Worm (Caenorhabditis elegans) whole organism, mixed stage, embryonic: Measurements from ENCODE around the gene W09G12.10.

Source experiments
- M03D4.4 ChIP-seq: sonication (generic microtip); optimal IDR thresholded peaks from 2 replicates; lab custom pipeline; 2017; ENCODE audit warnings: mild to moderate bottlenecking, missing genetic modification characterization, missing compliant biosample characterization
- blmp-1 ChIP-seq: fragments of 150-350 bp; optimal IDR thresholded peaks from 2 replicates; lab custom pipeline; 2014; ENCODE audit warnings: missing biosample characterization, missing genetic modification characterization
- ces-1 ChIP-seq: fragments of 150-350 bp; optimal IDR thresholded peaks from 2 replicates; lab custom pipeline; 2014; ENCODE audit warnings: missing biosample characterization, missing genetic modification reagents, missing genetic modification characterization
- nhr-12 ChIP-seq: fragments of 150-350 bp; optimal IDR thresholded peaks from 2 replicates; lab custom pipeline; 2014; ENCODE audit warnings: missing biosample characterization, missing genetic modification characterization
- snpc-4 ChIP-seq: fragments of 150-350 bp; optimal IDR thresholded peaks from 2 replicates; lab custom pipeline; 2014; ENCODE audit warnings: missing biosample characterization, missing genetic modification characterization
- ztf-11 ChIP-seq: fragments of 150-350 bp; optimal IDR thresholded peaks from 2 replicates; lab custom pipeline; 2014; ENCODE audit warnings: missing biosample characterization, missing genetic modification characterization

DNA sequence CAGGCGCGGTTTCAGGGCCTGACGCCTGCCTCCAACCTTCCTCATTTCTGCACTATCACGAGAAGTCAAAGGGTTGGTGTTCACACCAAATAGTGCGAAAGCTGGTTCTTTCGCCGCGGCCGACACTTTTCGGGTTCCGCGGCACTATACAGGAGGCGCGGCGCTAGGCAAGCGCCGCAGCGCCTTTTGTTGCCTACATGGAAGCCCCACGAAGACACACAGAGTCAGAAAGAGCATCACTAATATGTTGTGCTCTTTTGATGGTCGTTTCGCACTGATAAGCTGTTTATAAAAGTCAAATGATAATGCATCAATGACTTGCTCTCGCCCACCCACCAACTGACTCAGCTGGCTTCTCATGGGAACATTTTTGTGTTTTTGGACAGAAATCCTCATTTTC lies 9.2 kb downstream of the W09G12.10 start:
- TF ChIP-seq nhr-12 (no peak), ztf-11 (tag; lab: Kevin White, UChicago) (no peak), M03D4.4 (tag; lab: Kevin White, UChicago) (no peak), ces-1 (GFP tag; lab: Kevin White, UChicago) (no peak), blmp-1 (tag; lab: Kevin White, UChicago) (no peak), snpc-4 (tag; lab: Kevin White, UChicago) (no peak)
